Worm (Caenorhabditis elegans) whole organism, L4 larva: ENCODE results near the gene srh-73.

Experiments used
- D1046.2 ChIP-seq: fragments of 200-800 bp; sonication (Bioruptor generic); IDR thresholded peaks from 2 replicates; pipeline ENCODE4 v1.3.6; 2022; ENCODE audit warnings: missing genetic modification characterization, missing compliant biosample characterization
- F44E2.7 ChIP-seq: fragments of 200-800 bp; sonication (Bioruptor generic); IDR thresholded peaks from 2 replicates; pipeline ENCODE4 v2.1.2; 2022; ENCODE audit warnings: missing genetic modification characterization, missing compliant biosample characterization
- F49E8.2 ChIP-seq: sonication (generic microtip); optimal IDR thresholded peaks from 2 replicates; lab custom pipeline; 2016; ENCODE audit warnings: missing compliant biosample characterization, mild to moderate bottlenecking, missing genetic modification characterization, borderline replicate concordance
- R02D3.7 ChIP-seq: fragments of 150-350 bp; sonication (generic microtip); optimal IDR thresholded peaks from 3 replicates; lab custom pipeline; 2014; ENCODE audit warnings: missing biosample characterization, missing genetic modification characterization
- T26A8.4 ChIP-seq: fragments of 200-800 bp; sonication (Bioruptor generic); IDR thresholded peaks from 2 replicates; pipeline ENCODE4 v1.3.6; 2022; ENCODE audit warnings: missing genetic modification characterization, missing compliant biosample characterization
- Y48G9A.11 ChIP-seq: fragments of 200-800 bp; sonication (Bioruptor generic); IDR thresholded peaks from 2 replicates; pipeline ENCODE4 v1.3.6; 2022; ENCODE audit warnings: missing genetic modification reagents, missing genetic modification characterization, missing compliant biosample characterization
- Y5F2A.4 ChIP-seq: fragments of 200-800 bp; sonication (Bioruptor generic); optimal IDR thresholded peaks from 2 replicates; lab custom pipeline; 2018; ENCODE audit warnings: mild to moderate bottlenecking, missing genetic modification characterization, missing compliant biosample characterization
- ZK337.2 ChIP-seq: fragments of 200-800 bp; sonication (Bioruptor generic); IDR thresholded peaks from 2 replicates; pipeline ENCODE4 v1.3.6; 2022; ENCODE audit warnings: missing genetic modification reagents, missing genetic modification characterization, missing compliant biosample characterization
- ZK546.5 ChIP-seq, 2 experiments: sonication (generic microtip); optimal IDR thresholded peaks; 2 replicates each; lab custom pipeline; 2017; ENCODE audit warnings: missing biosample characterization in 2 of 2, missing genetic modification characterization in 2 of 2
- aly-2 ChIP-seq: sonication (generic microtip); optimal IDR thresholded peaks from 2 replicates; lab custom pipeline; 2018; ENCODE audit warnings: missing biosample characterization, missing genetic modification characterization
- ama-1 ChIP-seq: fragments of 150-350 bp; optimal IDR thresholded peaks from 2 replicates; lab custom pipeline; 2014; ENCODE audit warnings: inconsistent platforms, mixed read lengths
- arid-1 ChIP-seq: fragments of 200-800 bp; sonication (Bioruptor generic); conservative IDR thresholded peaks from 2 replicates; pipeline ENCODE4 v1.3.6; 2022; ENCODE audit warnings: missing genetic modification reagents, missing genetic modification characterization, missing compliant biosample characterization
- ceh-32 ChIP-seq: sonication (generic microtip); optimal IDR thresholded peaks from 2 replicates; lab custom pipeline; 2016; ENCODE audit warnings: mild to moderate bottlenecking, missing genetic modification characterization, missing compliant biosample characterization; ENCODE audit not compliant: poor library complexity
- ceh-62 ChIP-seq: sonication (generic microtip); optimal IDR thresholded peaks from 2 replicates; lab custom pipeline; 2017; ENCODE audit warnings: missing biosample characterization, missing genetic modification characterization
- ceh-82 ChIP-seq: sonication (generic microtip); optimal IDR thresholded peaks from 2 replicates; lab custom pipeline; 2017; ENCODE audit warnings: missing biosample characterization, missing genetic modification characterization
- ctbp-1 ChIP-seq: fragments of 200-800 bp; sonication (Bioruptor generic); IDR thresholded peaks from 2 replicates; pipeline ENCODE4 v1.3.6; 2022; ENCODE audit warnings: missing genetic modification reagents, missing genetic modification characterization, missing compliant biosample characterization
- daf-16 ChIP-seq, 3 experiments: sonication (generic microtip); optimal IDR thresholded peaks; 2 replicates each; lab custom pipeline; 2016 to 2017; ENCODE audit warnings: missing genetic modification characterization in 3 of 3, missing genetic modification reagents in 3 of 3, mild to moderate bottlenecking in 2 of 3, missing compliant biosample characterization in 2 of 3, missing biosample characterization in 1 of 3, moderate library complexity in 1 of 3
- dve-1 ChIP-seq: sonication (generic microtip); optimal IDR thresholded peaks from 2 replicates; lab custom pipeline; 2017; ENCODE audit warnings: antibody characterized with exemption, mild to moderate bottlenecking, missing genetic modification characterization, missing compliant biosample characterization; ENCODE audit not compliant: insufficient read depth
- egl-27 ChIP-seq: sonication (generic microtip); optimal IDR thresholded peaks from 3 replicates; lab custom pipeline; 2017; ENCODE audit warnings: missing biosample characterization, missing genetic modification reagents, missing genetic modification characterization
- fkh-10 ChIP-seq: fragments of 150-350 bp; optimal IDR thresholded peaks from 2 replicates; lab custom pipeline; 2014; ENCODE audit warnings: missing biosample characterization, missing genetic modification reagents, missing genetic modification characterization
- gei-8 ChIP-seq: fragments of 200-800 bp; sonication (Bioruptor generic); optimal IDR thresholded peaks from 2 replicates; lab custom pipeline; 2018; ENCODE audit warnings: mild to moderate bottlenecking, missing genetic modification characterization, missing compliant biosample characterization
- hlh-11 ChIP-seq: fragments of 200-800 bp; sonication (Bioruptor generic); optimal IDR thresholded peaks from 2 replicates; lab custom pipeline; 2018; ENCODE audit warnings: mild to moderate bottlenecking, missing genetic modification characterization, missing compliant biosample characterization
- hlh-30 ChIP-seq: sonication (generic microtip); optimal IDR thresholded peaks from 2 replicates; lab custom pipeline; 2017; ENCODE audit warnings: antibody characterized with exemption, mild to moderate bottlenecking, missing genetic modification characterization, missing compliant biosample characterization; ENCODE audit not compliant: insufficient read depth
- lim-7 ChIP-seq: fragments of 200-800 bp; sonication (Bioruptor generic); IDR thresholded peaks from 2 replicates; pipeline ENCODE4 v1.3.6; 2022; ENCODE audit warnings: missing genetic modification characterization, missing compliant biosample characterization
- lin-13 ChIP-seq: fragments of 150-350 bp; optimal IDR thresholded peaks from 2 replicates; lab custom pipeline; 2014; ENCODE audit warnings: missing biosample characterization, missing genetic modification reagents, missing genetic modification characterization
- lin-38 ChIP-seq: fragments of 200-800 bp; sonication (Bioruptor generic); IDR thresholded peaks from 2 replicates; pipeline ENCODE4 v1.3.6; 2022; ENCODE audit warnings: missing genetic modification reagents, missing genetic modification characterization, missing compliant biosample characterization
- lin-39 ChIP-seq: fragments of 150-350 bp; optimal IDR thresholded peaks from 2 replicates; lab custom pipeline; 2014; ENCODE audit warnings: missing biosample characterization, missing genetic modification reagents, missing genetic modification characterization
- madf-5 ChIP-seq, 2 experiments: fragments of 200-800 bp; sonication (Bioruptor generic); IDR thresholded peaks; 2 replicates each; pipeline ENCODE4 v1.3.6; 2022; ENCODE audit warnings: missing compliant biosample characterization in 2 of 2, missing genetic modification characterization in 2 of 2
- mdt-29 ChIP-seq: fragments of 200-800 bp; sonication (Bioruptor generic); IDR thresholded peaks from 2 replicates; pipeline ENCODE4 v1.3.6; 2022; ENCODE audit warnings: missing genetic modification reagents, missing genetic modification characterization, missing compliant biosample characterization
- mxl-2 ChIP-seq: fragments of 200-800 bp; sonication (Bioruptor generic); conservative IDR thresholded peaks from 2 replicates; pipeline ENCODE4 v1.3.6; 2022; ENCODE audit warnings: missing genetic modification reagents, missing genetic modification characterization, missing compliant biosample characterization
- nhr-102 ChIP-seq: sonication (generic microtip); optimal IDR thresholded peaks from 2 replicates; lab custom pipeline; 2016; ENCODE audit warnings: mild to moderate bottlenecking, missing genetic modification characterization, moderate library complexity, missing compliant biosample characterization
- nhr-11 ChIP-seq: fragments of 150-350 bp; optimal IDR thresholded peaks from 2 replicates; lab custom pipeline; 2014; ENCODE audit warnings: missing biosample characterization, missing genetic modification characterization
- nhr-25 ChIP-seq: sonication (generic microtip); optimal IDR thresholded peaks from 2 replicates; lab custom pipeline; 2017; ENCODE audit warnings: missing genetic modification characterization, mild to moderate bottlenecking, missing compliant biosample characterization, antibody characterized with exemption, moderate library complexity, borderline replicate concordance; ENCODE audit not compliant: insufficient read depth
- nhr-77 ChIP-seq: fragments of 150-350 bp; optimal IDR thresholded peaks from 2 replicates; lab custom pipeline; 2014; ENCODE audit warnings: missing biosample characterization, missing genetic modification characterization
- rbr-2 ChIP-seq: sonication (generic microtip); optimal IDR thresholded peaks from 2 replicates; lab custom pipeline; 2016; ENCODE audit warnings: missing genotype, missing genetic modification characterization, missing compliant biosample characterization
- saeg-2 ChIP-seq: fragments of 200-800 bp; sonication (Bioruptor generic); IDR thresholded peaks from 2 replicates; pipeline ENCODE4 v1.3.6; 2022; ENCODE audit warnings: missing genetic modification reagents, missing genetic modification characterization, missing compliant biosample characterization
- set-16 ChIP-seq: fragments of 200-800 bp; sonication (Bioruptor generic); IDR thresholded peaks from 2 replicates; pipeline ENCODE4 v1.3.6; 2022; ENCODE audit warnings: missing genetic modification reagents, missing genetic modification characterization, missing compliant biosample characterization
- skn-1 ChIP-seq: fragments of 150-350 bp; optimal IDR thresholded peaks from 2 replicates; lab custom pipeline; 2014; ENCODE audit warnings: missing biosample characterization, missing genetic modification characterization
- spr-1 ChIP-seq: sonication (generic microtip); optimal IDR thresholded peaks from 2 replicates; lab custom pipeline; 2016; ENCODE audit warnings: mild to moderate bottlenecking, missing genetic modification characterization, missing compliant biosample characterization
- spr-3 ChIP-seq: fragments of 200-800 bp; sonication (Bioruptor generic); optimal IDR thresholded peaks from 2 replicates; lab custom pipeline; 2018; ENCODE audit warnings: mild to moderate bottlenecking, missing genetic modification characterization, missing compliant biosample characterization
- tag-97 ChIP-seq: fragments of 200-800 bp; sonication (Bioruptor generic); IDR thresholded peaks from 2 replicates; pipeline ENCODE4 v1.3.6; 2022; ENCODE audit warnings: missing genetic modification characterization, missing compliant biosample characterization
- tra-1 ChIP-seq: fragments of 200-800 bp; sonication (Bioruptor generic); IDR thresholded peaks from 2 replicates; pipeline ENCODE4 v1.3.6; 2022; ENCODE audit warnings: missing genetic modification reagents, missing genetic modification characterization, missing compliant biosample characterization
- unc-130 ChIP-seq: sonication (generic microtip); optimal IDR thresholded peaks from 2 replicates; lab custom pipeline; 2016; ENCODE audit warnings: missing genetic modification reagents, missing genetic modification characterization, missing compliant biosample characterization
- zfp-2 ChIP-seq: sonication (generic microtip); optimal IDR thresholded peaks from 2 replicates; lab custom pipeline; 2016; ENCODE audit warnings: mild to moderate bottlenecking, missing genetic modification characterization, missing compliant biosample characterization
- zfp-3 ChIP-seq: fragments of 200-800 bp; sonication (Bioruptor generic); conservative IDR thresholded peaks from 2 replicates; pipeline ENCODE4 v1.3.6; 2022; ENCODE audit warnings: missing genetic modification reagents, missing genetic modification characterization, missing compliant biosample characterization
- zip-2 ChIP-seq: fragments of 150-350 bp; optimal IDR thresholded peaks from 2 replicates; lab custom pipeline; 2014; ENCODE audit warnings: missing biosample characterization, missing genetic modification characterization
- ztf-11 ChIP-seq: fragments of 150-350 bp; optimal IDR thresholded peaks from 2 replicates; lab custom pipeline; 2014; ENCODE audit warnings: missing biosample characterization, missing genetic modification characterization
- ztf-7 ChIP-seq: fragments of 150-350 bp; optimal IDR thresholded peaks from 2 replicates; lab custom pipeline; 2014; ENCODE audit warnings: missing biosample characterization, missing genetic modification characterization

The srh-73 gene

ce11 chrII:12541670-12542080 is 29.7 kb downstream of the srh-73 start (continued):
- TF ChIP-seq set-16 (peak; percentile 15; the same call in 1 of the 2 replicates), ZK337.2 (0 out of 2 replicates have a peak, but pooled peaks have one; percentile 52), spr-3 (GFP tag; lab: Kevin White, UChicago) (peak; percentile 47), mdt-29 (0 out of 2 replicates have a peak, but pooled peaks have one; percentile 19), T26A8.4 (GFP tag; lab: Robert Waterston, UW) (peak; percentile 77), mxl-2 (GFP tag; lab: Robert Waterston, UW) (0 out of 2 replicates have a peak, but pooled peaks have one; percentile 27), ctbp-1 (GFP tag; lab: Robert Waterston, UW) (peak; percentile 73), dve-1 (peak; percentile 74), nhr-102 (tag; lab: Kevin White, UChicago) (peak; percentile 72), rbr-2 (peak; percentile 27), lin-38 (peak; percentile 79), Y5F2A.4 (peak; percentile 66), Y48G9A.11 (GFP tag; lab: Robert Waterston, UW) (peak; percentile 72; the same call in 1 of the 2 replicates), lim-7 (GFP tag; lab: Robert Waterston, UW) (peak; percentile 85), arid-1 (GFP tag; lab: Robert Waterston, UW) (0 out of 2 replicates have a peak, but pooled peaks have one; percentile 17), madf-5 (GFP tag; IDR thresholded peaks at IDR 0.05; lab: Robert Waterston, UW) (peak in 1 of 2 experiments; percentile 68; a peak in 1 of 4 replicates), hlh-30 (tag; lab: Kevin White, UChicago) (peak; percentile 35), hlh-11 (tag; lab: Kevin White, UChicago) (peak; percentile 15), zfp-3 (GFP tag; lab: Robert Waterston, UW) (peak; percentile 80), unc-130 (GFP tag; lab: Kevin White, UChicago) (peak; percentile 62)

- TF ChIP-seq R02D3.7 (tag; lab: Kevin White, UChicago) (no peak), egl-27 (tag; lab: Kevin White, UChicago) (no peak), skn-1 (tag; lab: Kevin White, UChicago) (no peak), D1046.2 (GFP tag; lab: Robert Waterston, UW) (0 out of 2 replicates have a peak, but pooled peaks have one; percentile 49), ztf-7 (no peak), nhr-102 (tag; lab: Kevin White, UChicago) (peak; percentile 58), ceh-82 (tag; lab: Kevin White, UChicago) (no peak), ama-1 (lab: Kevin White, UChicago) (no peak), mxl-2 (GFP tag; lab: Robert Waterston, UW) (no peak), lin-13 (GFP tag; lab: Kevin White, UChicago) (peak; percentile 54), ceh-62 (tag; lab: Kevin White, UChicago) (no peak), F49E8.2 (tag; lab: Kevin White, UChicago) (peak; percentile 4), F44E2.7 (GFP tag; lab: Robert Waterston, UW) (0 out of 2 replicates have a peak, but pooled peaks have one; percentile 68), lin-39 (tag; lab: Kevin White, UChicago) (no peak), ZK546.5 (tag; optimal IDR thresholded peaks at IDR 0.05; lab: Kevin White, UChicago) (no peak), gei-8 (GFP tag; lab: Kevin White, UChicago) (peak; percentile 26), saeg-2 (GFP tag; lab: Robert Waterston, UW) (no peak), nhr-77 (tag; lab: Kevin White, UChicago) (no peak), nhr-11 (tag; lab: Kevin White, UChicago) (no peak), T26A8.4 (GFP tag; lab: Robert Waterston, UW) (no peak), nhr-25 (tag; lab: Kevin White, UChicago) (no peak), fkh-10 (no peak), ztf-11 (tag; lab: Kevin White, UChicago) (no peak), rbr-2 (no peak), hlh-30 (tag; lab: Kevin White, UChicago) (peak; percentile 22), Y5F2A.4 (no peak), daf-16 (GFP tag; optimal IDR thresholded peaks at IDR 0.05; lab: Kevin White, UChicago) (peak; percentile 42 to 84), daf-16 (tag; optimal IDR thresholded peaks at IDR 0.05; lab: Kevin White, UChicago) (no peak), spr-1 (no peak), spr-3 (GFP tag; lab: Kevin White, UChicago) (no peak), tra-1 (GFP tag; lab: Robert Waterston, UW) (peak; percentile 60; the same call in 1 of the 2 replicates), arid-1 (GFP tag; lab: Robert Waterston, UW) (0 out of 2 replicates have a peak, but pooled peaks have one; percentile 40), zfp-2 (no peak), tag-97 (no peak), zip-2 (tag; lab: Kevin White, UChicago) (peak; percentile 36), ceh-32 (tag; lab: Kevin White, UChicago) (no peak), aly-2 (no peak)
Measured at ce11 chrII:12542594-12542997, 30.6 kb downstream of the srh-73 start.
